Worm (Caenorhabditis elegans): ENCODE results near the gene abhd-5.2.

The abhd-5.2 gene

ce11 chrV:4826710-4827380, 17.6 kb upstream of the abhd-5.2 start, which contains the start of the genes hsp-6 and C37H5.5:
TSS of gene hsp-6 (minus strand) at chrV:4826760.
TSS of gene C37H5.5 (plus strand) at chrV:4827360.
- TF ChIP-seq C34B4.2 (tag; optimal IDR thresholded peaks at IDR 0.05) (no peak), mab-9 (GFP tag; IDR thresholded peaks at IDR 0.05) (peak; percentile 18; the same call in 1 of the 2 replicates), pqm-1 (tag; optimal IDR thresholded peaks at IDR 0.05) (no peak), alr-1 (tag; optimal IDR thresholded peaks at IDR 0.05; ENCODE audit: borderline replicate concordance) (no peak), ces-1 (GFP tag; optimal IDR thresholded peaks at IDR 0.05) (no peak), elt-3 (tag; optimal IDR thresholded peaks at IDR 0.05) (peak in 2 of 6 experiments; percentile 23 to 82), dsc-1 (tag; optimal IDR thresholded peaks at IDR 0.05) (peak; percentile 42), fkh-10 (GFP tag; optimal IDR thresholded peaks at IDR 0.05) (no peak), blmp-1 (tag; optimal IDR thresholded peaks at IDR 0.05) (no peak), nhr-19 (GFP tag; conservative IDR thresholded peaks at IDR 0.05) (peak; percentile 75), nhr-90 (tag; optimal IDR thresholded peaks at IDR 0.05; ENCODE audit: poor library complexity) (peak; percentile 79), dpl-1 (GFP tag; optimal IDR thresholded peaks at IDR 0.05) (peak; percentile 59 to 77 (median 74)), mep-1 (tag; optimal IDR thresholded peaks at IDR 0.05) (peak; percentile 83), unc-130 (tag; optimal IDR thresholded peaks at IDR 0.05) (peak; percentile 75), xbp-1 (tag; optimal IDR thresholded peaks at IDR 0.05) (peak; percentile 72), nhr-85 (tag) (peak; percentile 88), nhr-12 (tag; optimal IDR thresholded peaks at IDR 0.05) (no peak), mef-2 (tag; optimal IDR thresholded peaks at IDR 0.05) (no peak), lin-15B (tag; optimal IDR thresholded peaks at IDR 0.05) (peak; percentile 78), egl-13 (tag; optimal IDR thresholded peaks at IDR 0.05) (peak; percentile 53), aly-2 (tag; optimal IDR thresholded peaks at IDR 0.05) (peak; percentile 68), C16A3.4 (tag; optimal IDR thresholded peaks at IDR 0.05) (peak; percentile 87), rnt-1 (tag; optimal IDR thresholded peaks at IDR 0.05) (peak; percentile 84), lin-35 (GFP tag; optimal IDR thresholded peaks at IDR 0.05) (peak; percentile 66 to 84), fos-1 (tag; optimal IDR thresholded peaks at IDR 0.05) (peak; percentile 10), nhr-71 (tag; optimal IDR thresholded peaks at IDR 0.05) (peak; percentile 91), sox-4 (tag; optimal IDR thresholded peaks at IDR 0.05) (peak; percentile 40), ceh-63 (GFP tag; optimal IDR thresholded peaks at IDR 0.05) (no peak), nhr-237 (tag; optimal IDR thresholded peaks at IDR 0.05) (peak; percentile 25), ztf-11 (tag; optimal IDR thresholded peaks at IDR 0.05) (no peak), unc-30 (tag; optimal IDR thresholded peaks at IDR 0.05) (no peak), lin-13 (GFP tag; optimal IDR thresholded peaks at IDR 0.05) (peak; percentile 72), nhr-11 (tag; optimal IDR thresholded peaks at IDR 0.05) (no peak), mdl-1 (tag; optimal IDR thresholded peaks at IDR 0.05) (peak in 1 of 2 experiments; percentile 77), unc-98 (GFP tag; IDR thresholded peaks at IDR 0.05) (no peak), snpc-4 (tag; optimal IDR thresholded peaks at IDR 0.05) (peak; percentile 72), aha-1 (tag; optimal IDR thresholded peaks at IDR 0.05) (no peak), nhr-77 (tag; optimal IDR thresholded peaks at IDR 0.05) (peak; percentile 55), hlh-4 (tag; optimal IDR thresholded peaks at IDR 0.05) (no peak), ceh-88 (GFP tag; IDR thresholded peaks at IDR 0.05) (no peak), fkh-8 (tag; optimal IDR thresholded peaks at IDR 0.05) (peak; percentile 78), isw-1 (GFP tag; IDR thresholded peaks at IDR 0.05) (peak; percentile 84), nhr-84 (tag; optimal IDR thresholded peaks at IDR 0.05) (no peak), skn-1 (tag; optimal IDR thresholded peaks at IDR 0.05) (peak; percentile 92), hpl-2 (GFP tag; optimal IDR thresholded peaks at IDR 0.05) (no peak), zag-1 (tag; optimal IDR thresholded peaks at IDR 0.05) (no peak), unc-62 (GFP tag; optimal IDR thresholded peaks at IDR 0.05) (no peak), jun-1 (tag; optimal IDR thresholded peaks at IDR 0.05) (peak; percentile 27), unc-86 (tag; optimal IDR thresholded peaks at IDR 0.05) (peak; percentile 67), zip-4 (GFP tag; optimal IDR thresholded peaks at IDR 0.05) (peak; percentile 31), pax-3 (tag; optimal IDR thresholded peaks at IDR 0.05) (peak; percentile 56), lir-3 (tag; optimal IDR thresholded peaks at IDR 0.05; ENCODE audit: poor library complexity) (no peak)

All from whole organism, L1 larva.